Fruit fly (Drosophila melanogaster) S2 (cell line): ENCODE measurements around the gene sty.

Experiments used
- CG8478 ChIP-seq: fragments of >200 bp; optimal IDR thresholded peaks from 2 replicates; lab custom pipeline; 2018
- CTCF ChIP-seq, 2 experiments: fragments of >200 bp; optimal IDR thresholded peaks; 2 replicates each; lab custom pipeline; 2018

DNA sequence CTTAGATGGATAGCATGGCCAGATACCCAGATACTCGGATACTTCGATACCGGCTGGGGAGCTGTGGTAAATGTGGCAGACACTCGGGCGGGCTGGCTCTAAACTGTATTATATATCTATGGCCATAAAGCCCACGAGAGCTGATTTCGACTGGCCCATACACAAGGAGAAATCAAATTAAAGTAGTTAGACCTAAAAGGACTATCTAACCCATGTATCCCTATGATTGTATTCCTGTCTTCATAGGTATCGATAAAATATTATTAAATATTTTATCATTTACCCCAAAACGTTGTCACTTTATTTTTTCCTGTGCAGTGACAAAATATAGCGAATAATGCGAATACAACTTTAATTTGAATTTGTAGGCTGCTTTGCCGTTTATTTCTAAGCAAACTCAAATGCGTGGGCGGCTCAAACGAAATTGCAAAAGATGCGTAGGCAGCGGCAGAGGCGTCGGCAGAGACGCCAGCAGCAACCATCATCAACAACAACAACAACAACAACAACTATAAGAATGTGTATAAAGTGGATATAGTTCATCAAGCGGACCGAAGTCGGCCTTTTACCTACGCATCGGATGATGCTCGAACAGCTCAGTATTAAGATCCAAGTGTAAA, 42.8 kb downstream of the sty start:
- TF ChIP-seq CG8478 (lab: Kevin White, UChicago) (no peak), CTCF (optimal IDR thresholded peaks at IDR 0.05; lab: Kevin White, UChicago) (no peak)
